Worm (Caenorhabditis elegans): Measurements from ENCODE around the gene srt-47.

The srt-47 gene

DNA sequence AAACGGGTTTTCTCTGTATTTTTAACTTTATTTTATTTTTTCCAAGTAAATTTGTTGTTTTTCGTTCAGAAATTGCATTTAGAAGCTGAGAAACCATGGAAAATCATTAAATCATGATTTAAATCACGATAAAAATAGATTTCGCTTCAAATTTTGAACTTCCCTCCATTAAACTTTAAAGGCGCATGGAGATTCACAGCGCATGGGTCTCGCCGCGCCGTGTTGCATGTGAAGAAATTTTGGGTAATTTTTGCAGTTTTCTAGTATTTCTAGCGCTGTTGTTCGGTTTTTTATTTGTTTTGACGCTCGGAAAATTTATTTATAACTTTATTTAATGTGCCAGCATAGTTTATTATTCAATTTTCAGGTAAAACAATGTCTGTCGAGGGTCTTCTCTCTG is 16.2 kb downstream of the srt-47 start, which contains the start of gene eef-1B.2 (continued):
- TF ChIP-seq nhr-6 (tag; optimal IDR thresholded peaks at IDR 0.05) (peak; percentile 51), hmg-1.1 (GFP tag; IDR thresholded peaks at IDR 0.05) (0 out of 2 replicates have a peak, but pooled peaks have one; percentile 7), lin-13 (GFP tag; optimal IDR thresholded peaks at IDR 0.05) (peak; percentile 62), mes-2 (tag; optimal IDR thresholded peaks at IDR 0.05; ENCODE audit: poor library complexity, severe bottlenecking) (peak; percentile 80), daf-16 (GFP tag; optimal IDR thresholded peaks at IDR 0.05) (no peak), daf-16 (tag; optimal IDR thresholded peaks at IDR 0.05) (peak; percentile 8), pha-4 (GFP tag; IDR thresholded peaks at IDR 0.05) (no peak), pha-4 (tag; optimal IDR thresholded peaks at IDR 0.05) (peak; percentile 0), mdl-1 (tag; optimal IDR thresholded peaks at IDR 0.05) (peak in 1 of 2 experiments; percentile 21), duxl-1 (tag; optimal IDR thresholded peaks at IDR 0.05; ENCODE audit: poor library complexity) (no peak), rbr-2 (tag; optimal IDR thresholded peaks at IDR 0.05) (peak; percentile 27), lsy-2 (tag; optimal IDR thresholded peaks at IDR 0.05) (peak in 1 of 2 experiments; percentile 87), unc-62 (GFP tag; optimal IDR thresholded peaks at IDR 0.05 in 1 of 2) (peak in 1 of 2 experiments; percentile 38), unc-62 (tag; optimal IDR thresholded peaks at IDR 0.05) (no peak), daf-12 (tag; optimal IDR thresholded peaks at IDR 0.05) (no peak), saeg-2 (GFP tag; IDR thresholded peaks at IDR 0.05) (no peak), dmd-9 (GFP tag; IDR thresholded peaks at IDR 0.05) (no peak), snpc-1.2 (GFP tag; IDR thresholded peaks at IDR 0.05) (0 out of 2 replicates have a peak, but pooled peaks have one; percentile 20), aly-2 (tag; optimal IDR thresholded peaks at IDR 0.05) (no peak), ceh-44 (GFP tag; IDR thresholded peaks at IDR 0.05) (no peak), nhr-48 (tag; optimal IDR thresholded peaks at IDR 0.05) (no peak), F44E2.7 (GFP tag; IDR thresholded peaks at IDR 0.05) (no peak), ces-1 (GFP tag; optimal IDR thresholded peaks at IDR 0.05) (no peak), lin-29 (GFP tag; IDR thresholded peaks at IDR 0.05) (no peak), D1046.2 (GFP tag; IDR thresholded peaks at IDR 0.05) (no peak)

DNA sequence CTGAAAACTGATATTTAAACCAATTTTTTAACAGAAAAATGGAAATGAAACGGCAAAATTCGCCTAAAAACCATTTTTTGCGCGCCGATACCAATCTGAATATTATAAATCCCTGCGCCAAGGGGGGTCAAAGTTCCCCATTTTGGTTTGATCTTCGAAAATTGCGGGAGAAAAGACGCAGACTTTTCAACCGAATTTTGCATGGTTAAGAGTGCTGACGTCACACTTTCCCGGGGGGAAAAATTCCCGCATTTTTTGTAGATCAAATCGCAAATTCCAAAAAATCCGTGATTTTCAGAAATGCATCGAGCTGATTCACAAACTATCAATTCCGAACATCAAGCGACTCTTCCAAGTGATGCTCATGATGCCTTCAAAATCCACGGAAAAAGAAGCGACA is 23.6 kb downstream of the srt-47 start:
- TF ChIP-seq Y105C5A.15 (GFP tag; IDR thresholded peaks at IDR 0.05): no peak
- no peak for TF ChIP-seq zag-1 (tag; optimal IDR thresholded peaks at IDR 0.05)
- TF ChIP-seq lin-38 (GFP tag; IDR thresholded peaks at IDR 0.05): no peak
- TF ChIP-seq snpc-1.2 (GFP tag; IDR thresholded peaks at IDR 0.05): 0 out of 2 replicates have a peak, but pooled peaks have one; percentile 13

DNA sequence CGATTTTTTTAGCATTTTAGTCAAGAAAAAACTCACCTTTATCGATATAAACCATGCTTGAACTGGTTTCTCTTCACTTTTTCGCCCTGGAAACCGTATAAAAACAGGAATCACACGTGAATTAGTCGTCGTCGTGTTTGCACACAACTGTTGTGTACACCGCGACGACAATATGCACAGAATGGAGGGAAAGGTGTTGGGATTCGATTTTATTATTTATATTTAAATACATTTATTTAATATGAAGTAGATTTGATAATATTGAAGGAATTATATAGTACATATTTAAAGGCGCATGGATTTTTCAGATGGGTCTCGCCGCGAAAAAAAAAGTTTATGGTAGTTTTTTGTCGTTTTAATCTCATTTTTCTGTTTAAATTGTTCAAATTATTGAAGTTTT is 24.3 kb downstream of the srt-47 start, which contains the start of gene Y41E3.8:
Gene Y41E3.8, minus strand, starts transcription at position 88 of the 400 bp plus-strand sequence.
- no peak for TF ChIP-seq madf-5 (GFP tag; IDR thresholded peaks at IDR 0.05)
- TF ChIP-seq dpl-1 (GFP tag; optimal IDR thresholded peaks at IDR 0.05): peak; percentile 74
- no peak for TF ChIP-seq hlh-11 (tag; optimal IDR thresholded peaks at IDR 0.05)
- no peak for TF ChIP-seq unc-130 (GFP tag; optimal IDR thresholded peaks at IDR 0.05)
- TF ChIP-seq ztf-7 (tag; optimal IDR thresholded peaks at IDR 0.05): peak; percentile 14
- peak; percentile 40 for TF ChIP-seq mxl-3 (GFP tag; optimal IDR thresholded peaks at IDR 0.05)
- no peak for TF ChIP-seq Y75B8A.6 (GFP tag; IDR thresholded peaks at IDR 0.05)
- peak in 1 of 2 experiments; percentile 65 for TF ChIP-seq lsy-2 (tag; optimal IDR thresholded peaks at IDR 0.05)
- TF ChIP-seq dve-1 (tag; optimal IDR thresholded peaks at IDR 0.05; ENCODE audit: insufficient read depth): peak; percentile 32
- TF ChIP-seq duxl-1 (tag; optimal IDR thresholded peaks at IDR 0.05; ENCODE audit: poor library complexity): no peak
- TF ChIP-seq snpc-1.2 (GFP tag; IDR thresholded peaks at IDR 0.05): peak; percentile 41; the same call in 1 of the 2 replicates
- TF ChIP-seq pha-4 (GFP tag; IDR thresholded peaks at IDR 0.05): no peak
- TF ChIP-seq pha-4 (tag; optimal IDR thresholded peaks at IDR 0.05): no peak
- no peak for TF ChIP-seq mxl-2 (GFP tag; conservative IDR thresholded peaks at IDR 0.05)
- TF ChIP-seq lin-38 (GFP tag; IDR thresholded peaks at IDR 0.05): peak; percentile 36; the same call in 1 of the 2 replicates
- peak; percentile 76 for TF ChIP-seq mes-2 (tag; optimal IDR thresholded peaks at IDR 0.05; ENCODE audit: poor library complexity, severe bottlenecking)
- TF ChIP-seq ama-1 (optimal IDR thresholded peaks at IDR 0.05): peak; percentile 49
- no peak for TF ChIP-seq daf-16 (GFP tag; optimal IDR thresholded peaks at IDR 0.05)
- TF ChIP-seq daf-16 (tag; optimal IDR thresholded peaks at IDR 0.05): peak; percentile 55
- TF ChIP-seq tag-97 (GFP tag; IDR thresholded peaks at IDR 0.05): no peak
- TF ChIP-seq zfp-3 (GFP tag; conservative IDR thresholded peaks at IDR 0.05): no peak
- no peak for TF ChIP-seq lin-13 (GFP tag; optimal IDR thresholded peaks at IDR 0.05)
- TF ChIP-seq hmg-1.1 (GFP tag; IDR thresholded peaks at IDR 0.05): peak; percentile 44; the same call in 1 of the 2 replicates
- TF ChIP-seq hlh-30 (tag; optimal IDR thresholded peaks at IDR 0.05; ENCODE audit: insufficient read depth): peak; percentile 81
- TF ChIP-seq ceh-44 (GFP tag; IDR thresholded peaks at IDR 0.05): no peak
- TF ChIP-seq egl-43 (GFP tag; IDR thresholded peaks at IDR 0.05): no peak

All from whole organism, L4 larva.